Worm (Caenorhabditis elegans) whole organism, young adult: Measurements from ENCODE around the gene Y97E10AL.1.

Source experiments
- F23B12.7 ChIP-seq: sonication (generic microtip); optimal IDR thresholded peaks from 2 replicates; lab custom pipeline; 2017; ENCODE audit warnings: missing genetic modification characterization, mild to moderate bottlenecking, missing compliant biosample characterization, antibody characterized with exemption, moderate library complexity; ENCODE audit not compliant: insufficient read depth
- F37B4.10 ChIP-seq: fragments of 200-800 bp; sonication (Bioruptor generic); IDR thresholded peaks from 2 replicates; pipeline ENCODE4 v1.3.6; 2022; ENCODE audit warnings: missing genetic modification characterization, missing compliant biosample characterization
- F39B2.1 ChIP-seq: fragments of 200-800 bp; sonication (Bioruptor generic); IDR thresholded peaks from 2 replicates; pipeline ENCODE4 v1.3.6; 2022; ENCODE audit warnings: missing genetic modification reagents, missing genetic modification characterization, missing compliant biosample characterization
- F52B5.7 ChIP-seq: sonication (generic microtip); optimal IDR thresholded peaks from 2 replicates; lab custom pipeline; 2016; ENCODE audit warnings: mild to moderate bottlenecking, missing genetic modification characterization, missing compliant biosample characterization
- F57C9.4 ChIP-seq: sonication (generic microtip); optimal IDR thresholded peaks from 2 replicates; lab custom pipeline; 2017; ENCODE audit warnings: mild to moderate bottlenecking, missing genetic modification characterization, missing compliant biosample characterization
- K11D2.4 ChIP-seq: fragments of 200-800 bp; sonication (Bioruptor generic); IDR thresholded peaks from 2 replicates; pipeline ENCODE4 v1.3.6; 2022; ENCODE audit warnings: missing genetic modification reagents, missing genetic modification characterization, missing compliant biosample characterization
- K12H6.12 ChIP-seq: fragments of 200-800 bp; sonication (Bioruptor generic); optimal IDR thresholded peaks from 2 replicates; lab custom pipeline; 2018; ENCODE audit warnings: mild to moderate bottlenecking, missing genetic modification characterization, missing compliant biosample characterization
- T07F8.4 ChIP-seq: sonication (generic microtip); optimal IDR thresholded peaks from 2 replicates; lab custom pipeline; 2016; ENCODE audit warnings: mild to moderate bottlenecking, missing genetic modification characterization, moderate library complexity, missing compliant biosample characterization
- Y53F4B.3 ChIP-seq: fragments of 200-800 bp; sonication (Bioruptor generic); IDR thresholded peaks from 2 replicates; pipeline ENCODE4 v1.3.6; 2022; ENCODE audit warnings: missing genetic modification reagents, missing genetic modification characterization, missing compliant biosample characterization
- Y67H2A.10 ChIP-seq: fragments of 200-800 bp; sonication (Bioruptor generic); conservative IDR thresholded peaks from 2 replicates; pipeline ENCODE4 v1.3.6; 2022; ENCODE audit warnings: missing genetic modification reagents, missing genetic modification characterization, missing compliant biosample characterization
- Y95B8A.8 ChIP-seq: fragments of 200-800 bp; sonication (Bioruptor generic); IDR thresholded peaks from 2 replicates; pipeline ENCODE4 v1.3.6; 2022; ENCODE audit warnings: missing genetic modification reagents, missing genetic modification characterization, missing compliant biosample characterization
- ZK185.1 ChIP-seq: sonication (generic microtip); optimal IDR thresholded peaks from 2 replicates; lab custom pipeline; 2016; ENCODE audit warnings: mild to moderate bottlenecking, missing genetic modification characterization, missing compliant biosample characterization; ENCODE audit not compliant: poor library complexity, severe bottlenecking
- aptf-2 ChIP-seq: fragments of 200-800 bp; sonication (Bioruptor generic); conservative IDR thresholded peaks from 2 replicates; pipeline ENCODE4 v1.3.6; 2022; ENCODE audit warnings: missing genetic modification reagents, missing genetic modification characterization, missing compliant biosample characterization
- atf-7 ChIP-seq: sonication (generic microtip); optimal IDR thresholded peaks from 2 replicates; lab custom pipeline; 2017; ENCODE audit warnings: mild to moderate bottlenecking, missing genetic modification characterization, missing compliant biosample characterization
- attf-3 ChIP-seq: fragments of 200-800 bp; sonication (Bioruptor generic); conservative IDR thresholded peaks from 2 replicates; pipeline ENCODE4 v1.3.6; 2022; ENCODE audit warnings: missing genetic modification reagents, missing genetic modification characterization, missing compliant biosample characterization
- ccch-3 ChIP-seq: fragments of 200-800 bp; sonication (Bioruptor generic); optimal IDR thresholded peaks from 2 replicates; lab custom pipeline; 2018; ENCODE audit warnings: mild to moderate bottlenecking, missing genetic modification characterization, missing compliant biosample characterization
- cebp-1 ChIP-seq, 2 experiments: fragments of 200-800 bp in 1 of 2; sonication (Bioruptor generic) in 1 of 2; sonication (generic microtip) in 1 of 2; IDR thresholded peaks in 1 of 2; optimal IDR thresholded peaks in 1 of 2; 2 replicates each; pipeline versions ENCODE4 v1.3.6 to Lab custom; 2017 to 2022; ENCODE audit warnings: missing compliant biosample characterization in 2 of 2, missing genetic modification characterization in 2 of 2, mild to moderate bottlenecking in 1 of 2, missing genetic modification reagents in 1 of 2, moderate library complexity in 1 of 2
- cebp-2 ChIP-seq: fragments of 200-800 bp; sonication (Bioruptor generic); IDR thresholded peaks from 2 replicates; pipeline ENCODE4 v1.3.6; 2022; ENCODE audit warnings: missing genetic modification characterization, missing compliant biosample characterization
- ceh-58 ChIP-seq: fragments of 200-800 bp; sonication (Bioruptor generic); IDR thresholded peaks from 2 replicates; pipeline ENCODE4 v1.3.6; 2022; ENCODE audit warnings: missing genetic modification characterization, missing compliant biosample characterization
- ceh-91 ChIP-seq: fragments of 200-800 bp; sonication (Bioruptor generic); IDR thresholded peaks from 2 replicates; pipeline ENCODE4 v1.3.6; 2022; ENCODE audit warnings: missing genetic modification reagents, missing genetic modification characterization, missing compliant biosample characterization
- egl-18 ChIP-seq: fragments of 200-800 bp; sonication (Bioruptor generic); IDR thresholded peaks from 2 replicates; pipeline ENCODE4 v1.3.6; 2022; ENCODE audit warnings: missing genetic modification reagents, missing genetic modification characterization, missing compliant biosample characterization
- egl-44 ChIP-seq: fragments of 200-800 bp; sonication (Bioruptor generic); IDR thresholded peaks from 2 replicates; pipeline ENCODE4 v1.3.6; 2022; ENCODE audit warnings: missing genetic modification reagents, missing genetic modification characterization, missing compliant biosample characterization
- ets-4 ChIP-seq: fragments of 200-800 bp; sonication (Bioruptor generic); optimal IDR thresholded peaks from 2 replicates; lab custom pipeline; 2018; ENCODE audit warnings: mild to moderate bottlenecking, missing genetic modification characterization, missing compliant biosample characterization
- hmg-20 ChIP-seq: fragments of 200-800 bp; sonication (Bioruptor generic); IDR thresholded peaks from 2 replicates; pipeline ENCODE4 v1.3.6; 2022; ENCODE audit warnings: missing genetic modification reagents, missing genetic modification characterization, missing compliant biosample characterization
- hsf-1 ChIP-seq: fragments of 200-800 bp; sonication (Bioruptor generic); IDR thresholded peaks from 2 replicates; pipeline ENCODE4 v1.3.6; 2022; ENCODE audit warnings: missing genetic modification reagents, missing genetic modification characterization, missing compliant biosample characterization
- lag-1 ChIP-seq: fragments of 200-800 bp; sonication (Bioruptor generic); IDR thresholded peaks from 2 replicates; pipeline ENCODE4 v1.3.6; 2022; ENCODE audit warnings: missing genetic modification reagents, missing genetic modification characterization, missing compliant biosample characterization
- let-607 ChIP-seq, 2 experiments: fragments of 200-800 bp in 1 of 2; sonication (Bioruptor generic) in 1 of 2; sonication (generic microtip) in 1 of 2; optimal IDR thresholded peaks; 2 replicates each; lab custom pipeline; 2016 to 2018; ENCODE audit warnings: mild to moderate bottlenecking in 2 of 2, missing compliant biosample characterization in 2 of 2, missing genetic modification characterization in 2 of 2, moderate library complexity in 2 of 2, missing genotype in 1 of 2
- lin-26 ChIP-seq: fragments of 200-800 bp; sonication (Bioruptor generic); IDR thresholded peaks from 2 replicates; pipeline ENCODE4 v1.3.6; 2022; ENCODE audit warnings: missing genetic modification reagents, missing genetic modification characterization, missing compliant biosample characterization
- lsl-1 ChIP-seq: fragments of 200-800 bp; sonication (Bioruptor generic); optimal IDR thresholded peaks from 2 replicates; lab custom pipeline; 2018; ENCODE audit warnings: mild to moderate bottlenecking, missing genetic modification characterization, moderate library complexity, missing compliant biosample characterization
- madf-3 ChIP-seq: fragments of 200-800 bp; sonication (Bioruptor generic); IDR thresholded peaks from 2 replicates; pipeline ENCODE4 v1.3.6; 2022; ENCODE audit warnings: missing genetic modification reagents, missing genetic modification characterization, missing compliant biosample characterization
- madf-6 ChIP-seq: fragments of 200-800 bp; sonication (Bioruptor generic); IDR thresholded peaks from 2 replicates; pipeline ENCODE4 v1.3.6; 2022; ENCODE audit warnings: missing genetic modification reagents, missing genetic modification characterization, missing compliant biosample characterization
- nfya-2 ChIP-seq: fragments of 200-800 bp; sonication (Bioruptor generic); IDR thresholded peaks from 2 replicates; pipeline ENCODE4 v1.3.6; 2022; ENCODE audit warnings: missing genetic modification reagents, missing genetic modification characterization, missing compliant biosample characterization
- nfyb-1 ChIP-seq: fragments of 200-800 bp; sonication (Bioruptor generic); IDR thresholded peaks from 2 replicates; pipeline ENCODE4 v1.3.6; 2022; ENCODE audit warnings: missing genetic modification reagents, missing genetic modification characterization, missing compliant biosample characterization
- repo-1 ChIP-seq: sonication (generic microtip); optimal IDR thresholded peaks from 2 replicates; lab custom pipeline; 2017; ENCODE audit warnings: mild to moderate bottlenecking, missing genetic modification characterization, missing compliant biosample characterization
- rpc-1 ChIP-seq, 2 experiments: fragments of 150-350 bp in 1 of 2; sonication (generic microtip) in 1 of 2; optimal IDR thresholded peaks; 2 replicates each; lab custom pipeline; 2014 to 2018; ENCODE audit warnings: missing biosample characterization in 1 of 2, missing genetic modification characterization in 1 of 2, missing genetic modification reagents in 1 of 2, missing genotype in 1 of 2
- sptf-2 ChIP-seq: fragments of 200-800 bp; sonication (Bioruptor generic); optimal IDR thresholded peaks from 2 replicates; lab custom pipeline; 2018; ENCODE audit warnings: mild to moderate bottlenecking, missing genetic modification characterization, missing compliant biosample characterization
- unc-130 ChIP-seq: sonication (generic microtip); optimal IDR thresholded peaks from 2 replicates; lab custom pipeline; 2016; ENCODE audit warnings: missing genetic modification reagents, missing genetic modification characterization, missing compliant biosample characterization
- unc-62 ChIP-seq: fragments of 150-350 bp; optimal IDR thresholded peaks from 2 replicates; lab custom pipeline; 2014; ENCODE audit warnings: missing biosample characterization, missing genetic modification reagents, missing genetic modification characterization
- ztf-18 ChIP-seq: sonication (generic microtip); optimal IDR thresholded peaks from 2 replicates; lab custom pipeline; 2016; ENCODE audit warnings: missing genotype, mild to moderate bottlenecking, missing genetic modification characterization, missing compliant biosample characterization
- ztf-22 ChIP-seq: fragments of 200-800 bp; sonication (Bioruptor generic); optimal IDR thresholded peaks from 2 replicates; lab custom pipeline; 2018; ENCODE audit warnings: mild to moderate bottlenecking, missing genetic modification characterization, moderate library complexity, missing compliant biosample characterization
- ztf-26 ChIP-seq: sonication (generic microtip); optimal IDR thresholded peaks from 2 replicates; lab custom pipeline; 2017; ENCODE audit warnings: missing genetic modification characterization, missing compliant biosample characterization
- ztf-3 ChIP-seq: fragments of 200-800 bp; sonication (Bioruptor generic); optimal IDR thresholded peaks from 2 replicates; lab custom pipeline; 2018; ENCODE audit warnings: mild to moderate bottlenecking, missing genetic modification characterization, missing compliant biosample characterization
- ztf-6 ChIP-seq: fragments of 200-800 bp; sonication (Bioruptor generic); IDR thresholded peaks from 2 replicates; pipeline ENCODE4 v1.3.6; 2022; ENCODE audit warnings: missing genetic modification reagents, missing genetic modification characterization, missing compliant biosample characterization

The Y97E10AL.1 gene

DNA sequence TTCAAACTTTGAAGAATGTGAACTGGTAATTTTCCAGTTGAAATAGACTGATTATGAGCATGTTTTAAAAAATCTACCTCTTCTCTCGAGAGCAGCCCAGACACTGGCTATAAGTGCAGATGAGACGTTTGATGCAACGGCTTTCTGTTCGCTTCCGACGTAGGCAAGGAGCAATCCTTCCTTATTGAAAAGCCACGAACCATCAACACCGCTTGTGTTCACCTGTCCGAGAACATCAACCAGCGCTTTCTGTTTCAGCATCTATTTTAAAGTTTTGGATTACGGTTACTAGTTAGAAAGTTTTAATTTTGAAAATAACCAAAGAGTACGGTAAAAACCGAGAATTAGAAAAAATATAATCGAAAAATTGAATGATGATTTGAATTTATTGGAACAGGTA, 24.9 kb downstream of the Y97E10AL.1 start, which contains the start of gene lmtr-2:
Gene lmtr-2, minus strand, starts transcription at position 261 of the 400 bp plus-strand sequence.
- TF ChIP-seq ztf-6 (no peak), lsl-1 (no peak), attf-3 (GFP tag; lab: Robert Waterston, UW) (no peak), F23B12.7 (no peak), hmg-20 (GFP tag; lab: Robert Waterston, UW) (no peak), Y53F4B.3 (GFP tag; lab: Robert Waterston, UW) (no peak), ets-4 (GFP tag; lab: Kevin White, UChicago) (no peak), cebp-2 (GFP tag; lab: Robert Waterston, UW) (0 out of 2 replicates have a peak, but pooled peaks have one; percentile 21), madf-6 (GFP tag; lab: Robert Waterston, UW) (peak; percentile 20; the same call in 1 of the 2 replicates), lin-26 (no peak), ztf-26 (tag; lab: Kevin White, UChicago) (no peak), atf-7 (tag; lab: Kevin White, UChicago) (no peak), ZK185.1 (tag; lab: Kevin White, UChicago) (no peak), ztf-18 (no peak), Y67H2A.10 (GFP tag; lab: Robert Waterston, UW) (no peak), ceh-91 (no peak), F39B2.1 (GFP tag; lab: Robert Waterston, UW) (no peak), ztf-22 (GFP tag; lab: Kevin White, UChicago) (no peak), unc-62 (GFP tag; lab: Kevin White, UChicago) (no peak), T07F8.4 (tag; lab: Kevin White, UChicago) (no peak), F57C9.4 (tag; lab: Kevin White, UChicago) (no peak), sptf-2 (GFP tag; lab: Kevin White, UChicago) (no peak), F52B5.7 (tag; lab: Kevin White, UChicago) (no peak), F37B4.10 (GFP tag; lab: Robert Waterston, UW) (no peak), lag-1 (GFP tag; lab: Robert Waterston, UW) (no peak), ceh-58 (0 out of 2 replicates have a peak, but pooled peaks have one; percentile 49), unc-130 (GFP tag; lab: Kevin White, UChicago) (no peak), nfyb-1 (no peak), egl-18 (GFP tag; lab: Robert Waterston, UW) (no peak), cebp-1 (GFP tag; IDR thresholded peaks at IDR 0.05; lab: Robert Waterston, UW) (no peak), cebp-1 (tag; optimal IDR thresholded peaks at IDR 0.05; lab: Kevin White, UChicago) (peak; percentile 26), ccch-3 (GFP tag; lab: Kevin White, UChicago) (no peak), K12H6.12 (tag; lab: Kevin White, UChicago) (no peak), Y95B8A.8 (GFP tag; lab: Robert Waterston, UW) (no peak), rpc-1 (optimal IDR thresholded peaks at IDR 0.05; lab: Kevin White, UChicago) (no peak), rpc-1 (tag; optimal IDR thresholded peaks at IDR 0.05; lab: Kevin White, UChicago) (no peak), nfya-2 (GFP tag; lab: Robert Waterston, UW) (no peak), hsf-1 (GFP tag; lab: Robert Waterston, UW) (0 out of 2 replicates have a peak, but pooled peaks have one; percentile 18), K11D2.4 (GFP tag; lab: Robert Waterston, UW) (no peak), egl-44 (GFP tag; lab: Robert Waterston, UW) (no peak), let-607 (tag; optimal IDR thresholded peaks at IDR 0.05; lab: Kevin White, UChicago) (no peak), ztf-3 (GFP tag; lab: Kevin White, UChicago) (no peak), aptf-2 (no peak), repo-1 (tag; lab: Kevin White, UChicago) (peak; percentile 13), madf-3 (peak; percentile 65; the same call in 1 of the 2 replicates)
